Worm (Caenorhabditis elegans) whole organism, L1 larva: ENCODE results near the gene pho-8.

Source experiments
- C04F5.9 ChIP-seq: sonication (generic microtip); optimal IDR thresholded peaks from 2 replicates; lab custom pipeline; 2016; ENCODE audit warnings: missing genetic modification characterization, missing compliant biosample characterization
- aha-1 ChIP-seq: fragments of 150-350 bp; optimal IDR thresholded peaks from 2 replicates; lab custom pipeline; 2014; ENCODE audit warnings: missing biosample characterization, missing genetic modification characterization
- egl-13 ChIP-seq: sonication (generic microtip); optimal IDR thresholded peaks from 2 replicates; lab custom pipeline; 2016; ENCODE audit warnings: missing genotype, missing genetic modification reagents, missing genetic modification characterization, missing compliant biosample characterization
- fkh-10 ChIP-seq: sonication (generic microtip); optimal IDR thresholded peaks from 2 replicates; lab custom pipeline; 2017; ENCODE audit warnings: missing biosample characterization, missing genetic modification reagents, missing genetic modification characterization
- grh-1 ChIP-seq: fragments of 200-800 bp; sonication (Bioruptor generic); IDR thresholded peaks from 2 replicates; pipeline ENCODE4 v1.3.6; 2022; ENCODE audit warnings: missing genetic modification reagents, missing genetic modification characterization, missing compliant biosample characterization
- hpl-2 ChIP-seq: fragments of 150-350 bp; optimal IDR thresholded peaks from 2 replicates; lab custom pipeline; 2014; ENCODE audit warnings: missing biosample characterization, missing genetic modification reagents, missing genetic modification characterization
- irx-1 ChIP-seq: sonication (generic microtip); optimal IDR thresholded peaks from 2 replicates; lab custom pipeline; 2016; ENCODE audit warnings: missing genetic modification characterization, missing compliant biosample characterization
- jun-1 ChIP-seq: fragments of 150-350 bp; optimal IDR thresholded peaks from 2 replicates; lab custom pipeline; 2014; ENCODE audit warnings: missing biosample characterization, missing genetic modification reagents, missing genetic modification characterization
- lin-15B ChIP-seq: fragments of 150-350 bp; sonication (generic microtip); optimal IDR thresholded peaks from 3 replicates; lab custom pipeline; 2014; ENCODE audit warnings: missing biosample characterization, missing genetic modification characterization
- nhr-28 ChIP-seq: fragments of 150-350 bp; optimal IDR thresholded peaks from 2 replicates; lab custom pipeline; 2014; ENCODE audit warnings: missing biosample characterization, missing genetic modification characterization
- nhr-47 ChIP-seq: sonication (generic microtip); optimal IDR thresholded peaks from 2 replicates; lab custom pipeline; 2016; ENCODE audit warnings: mild to moderate bottlenecking, missing genetic modification characterization, moderate library complexity, missing compliant biosample characterization
- pqm-1 ChIP-seq: sonication (generic microtip); optimal IDR thresholded peaks from 3 replicates; lab custom pipeline; 2017; ENCODE audit warnings: missing biosample characterization, missing genetic modification characterization
- snpc-4 ChIP-seq: fragments of 150-350 bp; optimal IDR thresholded peaks from 2 replicates; lab custom pipeline; 2014; ENCODE audit warnings: missing biosample characterization, missing genetic modification characterization
- unc-62 ChIP-seq: fragments of 150-350 bp; optimal IDR thresholded peaks from 2 replicates; lab custom pipeline; 2014; ENCODE audit warnings: missing biosample characterization, missing genetic modification reagents, missing genetic modification characterization

- TF ChIP-seq unc-62 (GFP tag; lab: Kevin White, UChicago) (no peak), nhr-47 (tag; lab: Kevin White, UChicago) (no peak), aha-1 (tag; lab: Kevin White, UChicago) (no peak), egl-13 (no peak), hpl-2 (no peak), fkh-10 (GFP tag; lab: Kevin White, UChicago) (no peak), lin-15B (tag; lab: Kevin White, UChicago) (no peak), C04F5.9 (tag; lab: Kevin White, UChicago) (no peak), grh-1 (GFP tag; lab: Robert Waterston, UW) (peak; percentile 64), snpc-4 (no peak), nhr-28 (tag; lab: Kevin White, UChicago) (no peak), irx-1 (tag; lab: Kevin White, UChicago) (no peak), jun-1 (tag; lab: Kevin White, UChicago) (no peak), pqm-1 (tag; lab: Kevin White, UChicago) (no peak)
Measured at ce11 chrV:11795352-11795751, 38.1 kb upstream of the pho-8 start.
